Fruit fly (Drosophila melanogaster) whole organism, embryonic: ENCODE data around the gene Gr85a.

ENCODE experiments used
- CG12744 ChIP-seq: fragments of 200-800 bp; sonication (Bioruptor generic); optimal IDR thresholded peaks from 2 replicates; lab custom pipeline; 2016; ENCODE audit warnings: missing biosample characterization, missing genetic modification characterization
- CG14860 ChIP-seq: fragments of 200-800 bp; sonication (Bioruptor generic); IDR thresholded peaks from 3 replicates; pipeline ENCODE4 v1.3.6; 2022; ENCODE audit warnings: missing biosample characterization, missing genetic modification characterization; ENCODE audit not compliant: partially characterized antibody
- CG15479 ChIP-seq: fragments of 200-800 bp; sonication (Bioruptor generic); optimal IDR thresholded peaks from 3 replicates; lab custom pipeline; 2019; ENCODE audit warnings: missing biosample characterization, mild to moderate bottlenecking, missing genetic modification characterization, moderate library complexity
- CG31224 ChIP-seq: fragments of 200-800 bp; sonication (Bioruptor generic); IDR thresholded peaks from 2 replicates; pipeline ENCODE4 v1.3.6; 2022; ENCODE audit warnings: missing biosample characterization, missing genetic modification characterization
- CG31388 ChIP-seq: fragments of 200-800 bp; sonication (Bioruptor generic); optimal IDR thresholded peaks from 2 replicates; lab custom pipeline; 2016; ENCODE audit warnings: missing biosample characterization, missing genetic modification characterization
- CG5953 ChIP-seq: fragments of 200-800 bp; sonication (Bioruptor generic); IDR thresholded peaks from 2 replicates; pipeline ENCODE4 v1.3.6; 2022; ENCODE audit warnings: missing biosample characterization, missing genetic modification characterization
- CG6683 ChIP-seq: fragments of 200-800 bp; sonication (Bioruptor generic); optimal IDR thresholded peaks from 2 replicates; lab custom pipeline; 2017; ENCODE audit warnings: missing biosample characterization, mild to moderate bottlenecking, missing genetic modification characterization, missing genetic modification reagents
- CrebB ChIP-seq: fragments of 200-800 bp; sonication (Bioruptor generic); optimal IDR thresholded peaks from 3 replicates; lab custom pipeline; 2018; ENCODE audit warnings: missing biosample characterization, mild to moderate bottlenecking, missing genetic modification characterization
- Stat92E ChIP-seq, 3 experiments: fragments of >200 bp in 2 of 3; fragments of 200-800 bp in 1 of 3; sonication (Bioruptor generic) in 1 of 3; optimal IDR thresholded peaks; 2 replicates each; lab custom pipeline; 2017 to 2019; ENCODE audit warnings: missing biosample characterization in 3 of 3, missing genetic modification characterization in 3 of 3, mild to moderate bottlenecking in 1 of 3, moderate library complexity in 1 of 3
- bbx ChIP-seq: fragments of 200-800 bp; sonication (Bioruptor generic); IDR thresholded peaks from 2 replicates; pipeline ENCODE4 v1.3.6; 2022; ENCODE audit warnings: missing biosample characterization, missing genetic modification characterization; ENCODE audit not compliant: partially characterized antibody
- kni ChIP-seq: fragments of 200-800 bp; sonication (Bioruptor generic); optimal IDR thresholded peaks from 3 replicates; lab custom pipeline; 2017; ENCODE audit warnings: mild to moderate bottlenecking, missing biosample characterization, missing genetic modification reagents, missing genetic modification characterization

DNA sequence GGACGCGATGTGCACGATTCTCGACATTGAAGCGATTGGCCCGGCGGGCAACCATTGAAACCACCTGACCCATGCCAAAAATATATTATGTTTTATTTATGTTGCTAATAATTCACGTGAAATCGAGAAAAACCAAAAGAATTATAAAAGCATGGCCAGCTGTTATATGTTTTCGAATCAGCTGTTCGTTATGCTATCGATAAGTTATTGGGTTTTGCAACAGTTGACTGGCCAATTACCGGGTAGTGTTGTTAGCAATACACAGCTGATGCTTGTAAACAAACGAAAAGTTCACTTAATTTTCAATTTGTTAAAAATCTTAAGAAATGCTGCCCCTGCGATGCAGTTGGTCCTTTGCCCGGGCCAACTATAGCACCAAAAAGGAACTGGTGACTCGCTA, 48.8 kb upstream of the Gr85a start, which contains the start of the genes CG11722 and mtTFB2:
- peak; percentile 39 for TF ChIP-seq bbx (GFP tag; lab: Robert Waterston, UW)
- no peak for TF ChIP-seq CG12744
- no peak for TF ChIP-seq CrebB (tag; lab: Kevin White, UChicago)
- TF ChIP-seq Stat92E (GFP tag; optimal IDR thresholded peaks at IDR 0.05; lab: Kevin White, UChicago), result no peak
- no peak for TF ChIP-seq CG6683 (GFP tag; lab: Kevin White, UChicago)
- TF ChIP-seq CG5953 (GFP tag; lab: Robert Waterston, UW), result no peak
- TF ChIP-seq kni (GFP tag; lab: Kevin White, UChicago), result no peak
- TF ChIP-seq CG31224 (GFP tag; lab: Robert Waterston, UW), result no peak
- no peak for TF ChIP-seq CG31388 (GFP tag; lab: Kevin White, UChicago)
- no peak for TF ChIP-seq CG14860 (GFP tag; lab: Robert Waterston, UW)
- peak; percentile 45 for TF ChIP-seq CG15479 (GFP tag; lab: Kevin White, UChicago)
